Worm (Caenorhabditis elegans) whole organism, young adult: ENCODE data around the gene mtpn-1.

Source experiments
- Y56A3A.18 ChIP-seq: fragments of 200-800 bp; sonication (Bioruptor generic); IDR thresholded peaks from 2 replicates; pipeline ENCODE4 v1.3.6; 2022; ENCODE audit warnings: missing genetic modification reagents, missing genetic modification characterization, missing compliant biosample characterization
- attf-5 ChIP-seq: fragments of 200-800 bp; sonication (Bioruptor generic); optimal IDR thresholded peaks from 2 replicates; lab custom pipeline; 2018; ENCODE audit warnings: mild to moderate bottlenecking, missing genetic modification characterization, missing compliant biosample characterization
- ceh-91 ChIP-seq: fragments of 200-800 bp; sonication (Bioruptor generic); IDR thresholded peaks from 2 replicates; pipeline ENCODE4 v1.3.6; 2022; ENCODE audit warnings: missing genetic modification reagents, missing genetic modification characterization, missing compliant biosample characterization
- ets-4 ChIP-seq: fragments of 200-800 bp; sonication (Bioruptor generic); optimal IDR thresholded peaks from 2 replicates; lab custom pipeline; 2018; ENCODE audit warnings: mild to moderate bottlenecking, missing genetic modification characterization, missing compliant biosample characterization
- mcd-1 ChIP-seq: fragments of 200-800 bp; sonication (Bioruptor generic); IDR thresholded peaks from 2 replicates; pipeline ENCODE4 v1.3.6; 2022; ENCODE audit warnings: missing genetic modification reagents, missing genetic modification characterization, missing compliant biosample characterization
- nfya-1 ChIP-seq: sonication (generic microtip); optimal IDR thresholded peaks from 2 replicates; lab custom pipeline; 2017; ENCODE audit warnings: antibody characterized with exemption, missing compliant biosample characterization, missing genetic modification characterization, borderline replicate concordance; ENCODE audit not compliant: insufficient read depth
- nhr-90 ChIP-seq: sonication (generic microtip); optimal IDR thresholded peaks from 2 replicates; lab custom pipeline; 2016; ENCODE audit warnings: missing genotype, mild to moderate bottlenecking, missing genetic modification characterization, missing compliant biosample characterization

- TF ChIP-seq mcd-1 (GFP tag; lab: Robert Waterston, UW) (no peak), Y56A3A.18 (GFP tag; lab: Robert Waterston, UW) (no peak), nfya-1 (tag; lab: Kevin White, UChicago) (no peak), attf-5 (no peak), nhr-90 (tag; lab: Kevin White, UChicago) (no peak), ceh-91 (GFP tag; lab: Robert Waterston, UW) (no peak), ets-4 (no peak)
Measured at ce11 chrX:2425284-2425683, 18.0 kb downstream of the mtpn-1 start.
